Worm (Caenorhabditis elegans) whole organism, late embryonic: Measurements from ENCODE around the gene F26G1.3.

Experiments
- C08G9.2 ChIP-seq: sonication (generic microtip); optimal IDR thresholded peaks from 2 replicates; lab custom pipeline; 2016; ENCODE audit warnings: mild to moderate bottlenecking, missing genetic modification characterization, moderate library complexity, missing compliant biosample characterization
- C38D4.7 ChIP-seq: fragments of 200-800 bp; sonication (Bioruptor generic); optimal IDR thresholded peaks from 2 replicates; lab custom pipeline; 2018; ENCODE audit warnings: mild to moderate bottlenecking, missing genetic modification characterization, moderate library complexity, missing compliant biosample characterization
- F13H6.1 ChIP-seq: sonication (generic microtip); optimal IDR thresholded peaks from 2 replicates; lab custom pipeline; 2016; ENCODE audit warnings: missing genetic modification characterization, missing compliant biosample characterization
- K09A11.1 ChIP-seq: sonication (generic microtip); optimal IDR thresholded peaks from 2 replicates; lab custom pipeline; 2017; ENCODE audit warnings: antibody characterized with exemption, mild to moderate bottlenecking, missing genetic modification characterization, missing compliant biosample characterization; ENCODE audit not compliant: insufficient read depth
- ahr-1 ChIP-seq: sonication (generic microtip); optimal IDR thresholded peaks from 2 replicates; lab custom pipeline; 2016; ENCODE audit warnings: missing genetic modification characterization, missing compliant biosample characterization
- ama-1 ChIP-seq: fragments of 150-350 bp; optimal IDR thresholded peaks from 2 replicates; lab custom pipeline; 2014
- ceh-14 ChIP-seq: sonication (generic microtip); optimal IDR thresholded peaks from 2 replicates; lab custom pipeline; 2016; ENCODE audit warnings: missing genotype, missing genetic modification characterization, missing compliant biosample characterization
- ceh-19 ChIP-seq: fragments of 200-800 bp; sonication (Bioruptor generic); optimal IDR thresholded peaks from 2 replicates; lab custom pipeline; 2018; ENCODE audit warnings: mild to moderate bottlenecking, missing genetic modification characterization, missing compliant biosample characterization
- ceh-22 ChIP-seq: sonication (generic microtip); optimal IDR thresholded peaks from 2 replicates; lab custom pipeline; 2017; ENCODE audit warnings: missing biosample characterization, missing genetic modification characterization
- ceh-24 ChIP-seq: sonication (generic microtip); optimal IDR thresholded peaks from 2 replicates; lab custom pipeline; 2016; ENCODE audit warnings: mild to moderate bottlenecking, missing genetic modification characterization, missing compliant biosample characterization
- ceh-30 ChIP-seq: fragments of 150-350 bp; optimal IDR thresholded peaks from 2 replicates; lab custom pipeline; 2014; ENCODE audit warnings: missing biosample characterization, missing genetic modification characterization
- ceh-31 ChIP-seq: sonication (generic microtip); optimal IDR thresholded peaks from 2 replicates; lab custom pipeline; 2016; ENCODE audit warnings: missing genetic modification characterization, missing compliant biosample characterization
- ceh-34 ChIP-seq: sonication (generic microtip); optimal IDR thresholded peaks from 2 replicates; lab custom pipeline; 2016; ENCODE audit warnings: mild to moderate bottlenecking, missing genetic modification characterization, missing compliant biosample characterization
- che-1 ChIP-seq: sonication (generic microtip); optimal IDR thresholded peaks from 2 replicates; lab custom pipeline; 2016; ENCODE audit warnings: mild to moderate bottlenecking, missing genetic modification characterization, missing compliant biosample characterization
- dmd-4 ChIP-seq: sonication (generic microtip); optimal IDR thresholded peaks from 2 replicates; lab custom pipeline; 2016; ENCODE audit warnings: borderline replicate concordance, missing genetic modification characterization, missing compliant biosample characterization
- elt-2 ChIP-seq: sonication (generic microtip); optimal IDR thresholded peaks from 2 replicates; lab custom pipeline; 2016; ENCODE audit warnings: missing genetic modification reagents, missing genetic modification characterization, missing compliant biosample characterization
- elt-4 ChIP-seq: sonication (generic microtip); optimal IDR thresholded peaks from 2 replicates; lab custom pipeline; 2016; ENCODE audit warnings: missing genetic modification characterization, missing compliant biosample characterization
- ets-4 ChIP-seq: sonication (generic microtip); optimal IDR thresholded peaks from 2 replicates; lab custom pipeline; 2016; ENCODE audit warnings: missing genetic modification characterization, missing compliant biosample characterization
- fkh-10 ChIP-seq: fragments of 150-350 bp; optimal IDR thresholded peaks from 2 replicates; lab custom pipeline; 2014; ENCODE audit warnings: missing biosample characterization, missing genetic modification reagents, missing genetic modification characterization
- fkh-6 ChIP-seq: sonication (generic microtip); optimal IDR thresholded peaks from 2 replicates; lab custom pipeline; 2016; ENCODE audit warnings: missing genetic modification characterization, missing compliant biosample characterization
- gmeb-2 ChIP-seq: sonication (generic microtip); optimal IDR thresholded peaks from 2 replicates; lab custom pipeline; 2016; ENCODE audit warnings: missing genetic modification characterization, inconsistent platforms, missing compliant biosample characterization
- hlh-13 ChIP-seq: fragments of 200-800 bp; sonication (Bioruptor generic); optimal IDR thresholded peaks from 2 replicates; lab custom pipeline; 2018; ENCODE audit warnings: mild to moderate bottlenecking, missing genetic modification characterization, missing compliant biosample characterization
- hlh-15 ChIP-seq: sonication (generic microtip); optimal IDR thresholded peaks from 2 replicates; lab custom pipeline; 2016; ENCODE audit warnings: missing genetic modification characterization, missing compliant biosample characterization
- hlh-6 ChIP-seq: sonication (generic microtip); optimal IDR thresholded peaks from 2 replicates; lab custom pipeline; 2016; ENCODE audit warnings: missing genotype, missing genetic modification characterization, missing compliant biosample characterization
- lim-6 ChIP-seq: sonication (generic microtip); optimal IDR thresholded peaks from 2 replicates; lab custom pipeline; 2016; ENCODE audit warnings: missing genetic modification characterization, missing compliant biosample characterization
- lin-11 ChIP-seq: fragments of 200-800 bp; sonication (Bioruptor generic); optimal IDR thresholded peaks from 2 replicates; lab custom pipeline; 2018; ENCODE audit warnings: mild to moderate bottlenecking, missing genetic modification characterization, missing compliant biosample characterization
- madf-2 ChIP-seq: sonication (generic microtip); optimal IDR thresholded peaks from 2 replicates; lab custom pipeline; 2017; ENCODE audit warnings: missing genetic modification characterization, missing compliant biosample characterization
- mec-3 ChIP-seq: sonication (generic microtip); optimal IDR thresholded peaks from 2 replicates; lab custom pipeline; 2016; ENCODE audit warnings: borderline replicate concordance, missing genetic modification characterization, missing compliant biosample characterization
- nfya-1 ChIP-seq: sonication (generic microtip); optimal IDR thresholded peaks from 2 replicates; lab custom pipeline; 2017; ENCODE audit warnings: missing genetic modification characterization, mild to moderate bottlenecking, missing compliant biosample characterization, antibody characterized with exemption, moderate library complexity
- pag-3 ChIP-seq: sonication (generic microtip); optimal IDR thresholded peaks from 2 replicates; lab custom pipeline; 2016; ENCODE audit warnings: missing compliant biosample characterization, missing genetic modification characterization, borderline replicate concordance
- pat-9 ChIP-seq: fragments of 200-800 bp; sonication (Bioruptor generic); optimal IDR thresholded peaks from 2 replicates; lab custom pipeline; 2018; ENCODE audit warnings: mild to moderate bottlenecking, missing genetic modification characterization, moderate library complexity, missing compliant biosample characterization
- pha-2 ChIP-seq: sonication (generic microtip); optimal IDR thresholded peaks from 2 replicates; lab custom pipeline; 2017; ENCODE audit warnings: mild to moderate bottlenecking, missing genetic modification characterization, missing compliant biosample characterization
- pha-4 ChIP-seq: fragments of 150-350 bp; optimal IDR thresholded peaks from 2 replicates; lab custom pipeline; 2018; ENCODE audit warnings: missing biosample characterization, missing genetic modification reagents, missing genetic modification characterization
- pros-1 ChIP-seq: fragments of 150-350 bp; optimal IDR thresholded peaks from 2 replicates; lab custom pipeline; 2014; ENCODE audit warnings: missing biosample characterization, missing genetic modification reagents, missing genetic modification characterization
- sox-2 ChIP-seq: fragments of 200-800 bp; sonication (Bioruptor generic); IDR thresholded peaks from 2 replicates; pipeline ENCODE4 v1.3.6; 2022; ENCODE audit warnings: missing genetic modification reagents, missing genetic modification characterization, missing compliant biosample characterization
- syd-9 ChIP-seq: sonication (generic microtip); optimal IDR thresholded peaks from 2 replicates; lab custom pipeline; 2016; ENCODE audit warnings: mild to moderate bottlenecking, missing genetic modification characterization, moderate library complexity, missing compliant biosample characterization
- tbx-7 ChIP-seq: sonication (generic microtip); optimal IDR thresholded peaks from 2 replicates; lab custom pipeline; 2016; ENCODE audit warnings: missing genotype, missing genetic modification characterization, missing compliant biosample characterization
- ttx-3 ChIP-seq: sonication (generic microtip); optimal IDR thresholded peaks from 2 replicates; lab custom pipeline; 2016; ENCODE audit warnings: missing genetic modification reagents, missing genetic modification characterization, missing compliant biosample characterization
- unc-3 ChIP-seq, 2 experiments: fragments of 200-800 bp in 1 of 2; sonication (Bioruptor generic) in 1 of 2; sonication (generic microtip) in 1 of 2; conservative IDR thresholded peaks in 1 of 2; optimal IDR thresholded peaks in 1 of 2; 2 replicates each; pipeline versions ENCODE4 v1.3.6 to Lab custom; 2016 to 2022; ENCODE audit warnings: missing compliant biosample characterization in 2 of 2, missing genetic modification characterization in 2 of 2, missing genetic modification reagents in 1 of 2
- unc-42 ChIP-seq: sonication (generic microtip); optimal IDR thresholded peaks from 2 replicates; lab custom pipeline; 2016; ENCODE audit warnings: missing genotype, missing genetic modification characterization, missing compliant biosample characterization
- unc-86 ChIP-seq: sonication (generic microtip); optimal IDR thresholded peaks from 2 replicates; lab custom pipeline; 2016; ENCODE audit warnings: missing genetic modification characterization, missing compliant biosample characterization
- zip-5 ChIP-seq: sonication (generic microtip); optimal IDR thresholded peaks from 2 replicates; lab custom pipeline; 2016; ENCODE audit warnings: missing genetic modification characterization, missing compliant biosample characterization
- ztf-16 ChIP-seq: sonication (generic microtip); optimal IDR thresholded peaks from 2 replicates; lab custom pipeline; 2017; ENCODE audit warnings: missing genetic modification characterization, missing compliant biosample characterization

The F26G1.3 gene

ce11 chrII:4779753-4780152, 21.2 kb downstream of the F26G1.3 start:
- TF ChIP-seq pag-3 (no peak), ceh-19 (GFP tag; lab: Kevin White, UChicago) (no peak), ceh-31 (tag; lab: Kevin White, UChicago) (no peak)

ce11 chrII:4784436-4784835, 25.9 kb downstream of the F26G1.3 start, which contains the start of gene nep-12:
Gene nep-12 (minus strand): TSS chrII:4784536.
- TF ChIP-seq ceh-22 (no peak), ztf-16 (tag; lab: Kevin White, UChicago) (no peak), sox-2 (no peak), unc-86 (tag; lab: Kevin White, UChicago) (no peak), lim-6 (no peak), hlh-13 (GFP tag; lab: Kevin White, UChicago) (no peak), K09A11.1 (tag; lab: Kevin White, UChicago) (no peak), mec-3 (no peak), ama-1 (no peak), pha-4 (tag; lab: Kevin White, UChicago) (no peak), unc-3 (GFP tag; conservative IDR thresholded peaks at IDR 0.05; lab: Robert Waterston, UW) (no peak), unc-3 (tag; optimal IDR thresholded peaks at IDR 0.05; lab: Kevin White, UChicago) (no peak), ceh-31 (tag; lab: Kevin White, UChicago) (no peak), F13H6.1 (tag; lab: Kevin White, UChicago) (no peak)

DNA sequence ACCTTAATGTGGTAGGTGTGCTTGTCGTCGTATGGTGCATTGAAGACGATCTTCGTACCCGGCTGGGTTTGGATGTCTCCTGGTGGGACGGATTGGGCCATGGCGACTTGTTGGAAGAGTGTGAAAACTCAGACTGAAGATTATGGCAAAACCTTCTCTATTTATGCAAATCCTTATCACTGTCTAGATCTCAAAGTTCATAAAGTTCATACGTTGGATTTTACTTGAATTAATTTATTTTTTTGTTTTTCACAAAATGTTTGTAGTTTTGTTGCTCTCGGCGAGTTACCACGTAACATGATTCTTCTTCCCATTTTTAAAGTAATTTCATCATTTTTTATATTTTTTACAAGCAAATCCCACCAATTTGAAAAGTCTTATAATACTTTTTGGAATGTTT, 27.6 kb downstream of the F26G1.3 start, which contains the start of gene msp-3:
Gene msp-3 (minus strand): TSS at position 101 of the 400 bp plus-strand sequence.
- TF ChIP-seq sox-2 (no peak), pha-2 (tag; lab: Kevin White, UChicago) (no peak), dmd-4 (tag; lab: Kevin White, UChicago) (no peak), unc-86 (tag; lab: Kevin White, UChicago) (no peak)

DNA sequence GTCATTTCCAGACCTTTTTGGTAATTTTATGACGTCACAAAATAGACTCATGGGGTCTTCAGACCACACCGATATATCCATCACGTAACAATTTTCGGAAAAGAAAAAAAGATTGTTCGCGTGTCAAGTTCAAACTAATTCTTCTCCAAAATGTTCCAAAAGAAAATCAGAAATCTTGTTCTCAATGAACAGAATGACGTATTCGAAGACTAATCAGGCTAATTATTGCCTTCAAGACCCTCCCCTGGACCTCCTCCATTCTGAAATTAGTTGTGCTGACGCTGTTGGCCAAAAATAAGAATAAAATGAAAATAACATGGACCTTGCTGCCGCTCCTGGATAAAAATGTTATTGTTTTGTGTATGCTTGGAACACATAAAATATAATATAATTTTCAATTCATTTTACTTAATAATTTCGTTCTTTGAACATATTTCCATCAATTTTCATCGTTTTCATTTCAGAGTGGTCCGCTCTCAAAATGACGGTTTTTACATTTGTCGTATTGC, 31.3 kb downstream of the F26G1.3 start, which contains the start of gene F26G1.15:
Gene F26G1.15 (plus strand): TSS at position 459 of the 509 bp plus-strand sequence.
- TF ChIP-seq ahr-1 (tag; lab: Kevin White, UChicago) (no peak), ceh-24 (tag; lab: Kevin White, UChicago) (no peak), gmeb-2 (tag; lab: Kevin White, UChicago) (no peak), ceh-14 (tag; lab: Kevin White, UChicago) (no peak), unc-42 (tag; lab: Kevin White, UChicago) (no peak), mec-3 (no peak), pag-3 (no peak), hlh-13 (GFP tag; lab: Kevin White, UChicago) (no peak), pat-9 (tag; lab: Kevin White, UChicago) (no peak), lin-11 (no peak), fkh-6 (tag; lab: Kevin White, UChicago) (no peak), nfya-1 (no peak), elt-4 (tag; lab: Kevin White, UChicago) (no peak), C38D4.7 (GFP tag; lab: Kevin White, UChicago) (no peak), fkh-10 (GFP tag; lab: Kevin White, UChicago) (no peak), zip-5 (tag; lab: Kevin White, UChicago) (no peak)

ce11 chrII:4790687-4791086, 32.1 kb downstream of the F26G1.3 start:
- no peak for TF ChIP-seq madf-2 (tag; lab: Kevin White, UChicago)
- no peak for TF ChIP-seq lin-11

- TF ChIP-seq C08G9.2 (tag; lab: Kevin White, UChicago) (peak; percentile 93), ceh-34 (peak; percentile 29), lin-11 (no peak), tbx-7 (tag; lab: Kevin White, UChicago) (peak; percentile 93), ceh-31 (tag; lab: Kevin White, UChicago) (peak; percentile 90), pros-1 (tag; lab: Kevin White, UChicago) (no peak), elt-2 (tag; lab: Kevin White, UChicago) (peak; percentile 97), ttx-3 (tag; lab: Kevin White, UChicago) (peak; percentile 58), syd-9 (tag; lab: Kevin White, UChicago) (no peak), ets-4 (tag; lab: Kevin White, UChicago) (peak; percentile 94), ztf-16 (tag; lab: Kevin White, UChicago) (peak; percentile 43), hlh-6 (tag; lab: Kevin White, UChicago) (no peak), F13H6.1 (tag; lab: Kevin White, UChicago) (peak; percentile 63), che-1 (tag; lab: Kevin White, UChicago) (peak; percentile 28), hlh-15 (no peak), ceh-30 (no peak)
Observed at ce11 chrII:4791272-4791671, 32.7 kb downstream of the F26G1.3 start, which contains the start of gene F26G1.1. Gene F26G1.1 (plus strand): TSS chrII:4791618.
